Worm (Caenorhabditis elegans) whole organism, L2 larva: Measurements from ENCODE around the gene valv-1.

Experiments used
- C34F6.9 ChIP-seq: fragments of 150-350 bp; optimal IDR thresholded peaks from 2 replicates; lab custom pipeline; 2014; ENCODE audit warnings: missing biosample characterization, missing genetic modification characterization
- R02D3.7 ChIP-seq: fragments of 150-350 bp; optimal IDR thresholded peaks from 2 replicates; lab custom pipeline; 2014; ENCODE audit warnings: missing biosample characterization, missing genetic modification characterization
- Y55F3AM.14 ChIP-seq: fragments of 200-800 bp; sonication (Bioruptor generic); optimal IDR thresholded peaks from 2 replicates; lab custom pipeline; 2018; ENCODE audit warnings: mild to moderate bottlenecking, missing genetic modification characterization, missing compliant biosample characterization
- ZK546.5 ChIP-seq: sonication (generic microtip); optimal IDR thresholded peaks from 2 replicates; lab custom pipeline; 2017; ENCODE audit warnings: missing biosample characterization, missing genetic modification characterization
- alr-1 ChIP-seq: fragments of 150-350 bp; optimal IDR thresholded peaks from 2 replicates; lab custom pipeline; 2014; ENCODE audit warnings: missing biosample characterization, missing genetic modification characterization
- aly-2 ChIP-seq: fragments of 150-350 bp; optimal IDR thresholded peaks from 2 replicates; lab custom pipeline; 2014; ENCODE audit warnings: missing biosample characterization, missing genetic modification characterization
- ama-1 ChIP-seq: fragments of 150-350 bp; optimal IDR thresholded peaks from 2 replicates; lab custom pipeline; 2018; ENCODE audit warnings: inconsistent platforms
- blmp-1 ChIP-seq: sonication (generic microtip); optimal IDR thresholded peaks from 2 replicates; lab custom pipeline; 2017; ENCODE audit warnings: missing genetic modification characterization, mild to moderate bottlenecking, missing compliant biosample characterization, antibody characterized with exemption, moderate library complexity; ENCODE audit not compliant: insufficient read depth
- ceh-16 ChIP-seq: fragments of 150-350 bp; optimal IDR thresholded peaks from 2 replicates; lab custom pipeline; 2014; ENCODE audit warnings: missing biosample characterization, missing genetic modification characterization
- ceh-82 ChIP-seq: fragments of 150-350 bp; optimal IDR thresholded peaks from 2 replicates; lab custom pipeline; 2014; ENCODE audit warnings: missing biosample characterization, missing genetic modification characterization
- crh-2 ChIP-seq: sonication (generic microtip); optimal IDR thresholded peaks from 2 replicates; lab custom pipeline; 2017; ENCODE audit warnings: missing biosample characterization, missing genetic modification characterization
- egl-27 ChIP-seq: sonication (generic microtip); optimal IDR thresholded peaks from 3 replicates; lab custom pipeline; 2017; ENCODE audit warnings: missing biosample characterization, missing genetic modification reagents, missing genetic modification characterization
- elt-3 ChIP-seq: sonication (generic microtip); optimal IDR thresholded peaks from 2 replicates; lab custom pipeline; 2017; ENCODE audit warnings: missing biosample characterization, missing genetic modification characterization
- fos-1 ChIP-seq: fragments of 150-350 bp; optimal IDR thresholded peaks from 2 replicates; lab custom pipeline; 2014; ENCODE audit warnings: missing biosample characterization, missing genetic modification characterization
- lin-11 ChIP-seq: fragments of 150-350 bp; sonication (generic microtip); optimal IDR thresholded peaks from 2 replicates; lab custom pipeline; 2014; ENCODE audit warnings: missing biosample characterization, missing genetic modification characterization, inconsistent platforms, mixed read lengths
- lin-13 ChIP-seq: fragments of 150-350 bp; optimal IDR thresholded peaks from 2 replicates; lab custom pipeline; 2014; ENCODE audit warnings: missing biosample characterization, missing genetic modification reagents, missing genetic modification characterization
- lin-39 ChIP-seq: fragments of 150-350 bp; optimal IDR thresholded peaks from 2 replicates; lab custom pipeline; 2014; ENCODE audit warnings: missing biosample characterization, missing genetic modification reagents, missing genetic modification characterization
- lsy-2 ChIP-seq, 2 experiments: fragments of 150-350 bp in 1 of 2; sonication (generic microtip) in 1 of 2; optimal IDR thresholded peaks; 2 replicates each; lab custom pipeline; 2014 to 2017; ENCODE audit warnings: missing biosample characterization in 2 of 2, missing genetic modification characterization in 2 of 2
- mbf-1 ChIP-seq: sonication (generic microtip); optimal IDR thresholded peaks from 2 replicates; lab custom pipeline; 2017; ENCODE audit warnings: missing biosample characterization, missing genetic modification characterization
- mdl-1 ChIP-seq, 2 experiments: fragments of 150-350 bp in 1 of 2; sonication (generic microtip) in 1 of 2; optimal IDR thresholded peaks; 2 replicates each; lab custom pipeline; 2017; ENCODE audit warnings: missing biosample characterization in 2 of 2, missing genetic modification characterization in 2 of 2
- nhr-10 ChIP-seq: sonication (generic microtip); optimal IDR thresholded peaks from 2 replicates; lab custom pipeline; 2017; ENCODE audit warnings: missing biosample characterization, missing genetic modification characterization
- nhr-11 ChIP-seq: fragments of 150-350 bp; optimal IDR thresholded peaks from 2 replicates; lab custom pipeline; 2014; ENCODE audit warnings: missing biosample characterization, missing genetic modification characterization
- nhr-129 ChIP-seq: fragments of 150-350 bp; optimal IDR thresholded peaks from 2 replicates; lab custom pipeline; 2014; ENCODE audit warnings: missing biosample characterization, missing genetic modification characterization
- nhr-21 ChIP-seq: fragments of 150-350 bp; optimal IDR thresholded peaks from 2 replicates; lab custom pipeline; 2014; ENCODE audit warnings: missing biosample characterization, missing genetic modification characterization
- nhr-23 ChIP-seq: fragments of 150-350 bp; optimal IDR thresholded peaks from 2 replicates; lab custom pipeline; 2014; ENCODE audit warnings: missing biosample characterization, missing genetic modification reagents, missing genetic modification characterization
- nhr-25 ChIP-seq: fragments of 150-350 bp; sonication (generic microtip); optimal IDR thresholded peaks from 3 replicates; lab custom pipeline; 2014; ENCODE audit warnings: missing biosample characterization, missing genetic modification characterization
- nhr-6 ChIP-seq: fragments of 150-350 bp; optimal IDR thresholded peaks from 2 replicates; lab custom pipeline; 2014; ENCODE audit warnings: missing biosample characterization, missing genetic modification characterization
- nhr-77 ChIP-seq: fragments of 150-350 bp; optimal IDR thresholded peaks from 2 replicates; lab custom pipeline; 2014; ENCODE audit warnings: missing biosample characterization, missing genetic modification characterization
- peb-1 ChIP-seq: fragments of 150-350 bp; optimal IDR thresholded peaks from 2 replicates; lab custom pipeline; 2014; ENCODE audit warnings: missing biosample characterization, missing genetic modification characterization
- sem-4 ChIP-seq: fragments of 150-350 bp; optimal IDR thresholded peaks from 2 replicates; lab custom pipeline; 2014; ENCODE audit warnings: missing biosample characterization, missing genetic modification reagents, missing genetic modification characterization
- skn-1 ChIP-seq: sonication (generic microtip); optimal IDR thresholded peaks from 2 replicates; lab custom pipeline; 2017; ENCODE audit warnings: missing biosample characterization, missing genetic modification characterization
- sma-3 ChIP-seq: sonication (generic microtip); optimal IDR thresholded peaks from 2 replicates; lab custom pipeline; 2016; ENCODE audit warnings: missing genetic modification reagents, missing genetic modification characterization, missing compliant biosample characterization
- sma-9 ChIP-seq, 2 experiments: fragments of 150-350 bp in 1 of 2; sonication (generic microtip) in 1 of 2; optimal IDR thresholded peaks; 2 replicates each; lab custom pipeline; 2014 to 2016; ENCODE audit warnings: missing genetic modification characterization in 2 of 2, mild to moderate bottlenecking in 1 of 2, missing biosample characterization in 1 of 2, missing compliant biosample characterization in 1 of 2, missing genetic modification reagents in 1 of 2, moderate library complexity in 1 of 2
- unc-55 ChIP-seq: fragments of 150-350 bp; sonication (generic microtip); optimal IDR thresholded peaks from 3 replicates; lab custom pipeline; 2014; ENCODE audit warnings: missing biosample characterization, missing genetic modification reagents, missing genetic modification characterization
- unc-62 ChIP-seq: fragments of 150-350 bp; optimal IDR thresholded peaks from 2 replicates; lab custom pipeline; 2014; ENCODE audit warnings: missing biosample characterization, missing genetic modification reagents, missing genetic modification characterization
- zag-1 ChIP-seq: fragments of 150-350 bp; optimal IDR thresholded peaks from 2 replicates; lab custom pipeline; 2014; ENCODE audit warnings: missing biosample characterization, missing genetic modification characterization
- ztf-1 ChIP-seq: fragments of 200-800 bp; sonication (Bioruptor generic); conservative IDR thresholded peaks from 2 replicates; pipeline ENCODE4 v1.3.6; 2022; ENCODE audit warnings: missing genetic modification characterization, missing compliant biosample characterization
- ztf-11 ChIP-seq: sonication (generic microtip); optimal IDR thresholded peaks from 2 replicates; lab custom pipeline; 2017; ENCODE audit warnings: missing biosample characterization, missing genetic modification characterization
- ztf-4 ChIP-seq: fragments of 150-350 bp; optimal IDR thresholded peaks from 2 replicates; lab custom pipeline; 2014; ENCODE audit warnings: missing biosample characterization, missing genetic modification characterization

The valv-1 gene

DNA sequence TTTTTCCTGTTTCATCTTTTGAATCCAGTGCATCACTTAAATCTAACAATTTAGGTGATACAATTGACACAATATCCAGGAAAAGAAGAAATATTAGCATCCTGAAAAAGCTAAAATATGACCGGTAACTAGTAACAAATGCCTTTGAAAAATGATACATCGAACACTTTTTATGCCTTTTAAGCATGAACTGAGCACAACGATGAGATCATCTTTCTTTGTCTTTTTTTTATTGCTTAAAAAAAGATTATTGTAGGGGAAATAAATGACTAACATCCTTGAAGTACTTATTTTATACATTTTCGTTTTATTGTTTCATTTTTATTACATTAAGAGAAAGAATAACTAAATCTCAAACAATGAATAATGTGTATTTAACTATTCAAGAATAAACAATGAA lies 20.7 kb upstream of the valv-1 start, which contains the start of gene F13B6.3:
F13B6.3 (minus strand) TSS at position 101 of the 400 bp plus-strand sequence.
- TF ChIP-seq mbf-1, result no peak
- no peak for TF ChIP-seq elt-3 (tag; lab: Kevin White, UChicago)
- TF ChIP-seq, all 48 proteins: peak for 0

DNA sequence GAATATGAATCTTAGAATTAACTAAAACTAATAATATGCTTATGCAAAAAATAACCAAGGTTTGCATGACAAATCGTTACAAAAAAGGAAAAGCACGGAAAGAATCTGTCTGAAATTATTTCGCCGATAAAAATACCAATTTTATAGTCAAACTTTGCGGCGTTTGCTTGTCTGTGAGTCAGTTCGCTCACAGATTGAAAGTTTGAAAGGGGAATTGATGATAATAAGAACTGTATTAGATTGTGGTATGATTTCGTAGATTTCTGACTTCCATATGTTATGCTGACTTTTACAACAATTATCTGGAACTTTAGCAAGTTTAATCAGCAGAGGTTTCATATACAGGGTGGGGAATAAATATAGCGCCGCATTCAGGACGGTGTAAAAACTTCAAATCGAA lies 15.1 kb upstream of the valv-1 start, which contains the start of gene F13B6.2:
F13B6.2 (minus strand) TSS at position 101 of the 400 bp plus-strand sequence.
- TF ChIP-seq nhr-77 (tag; lab: Kevin White, UChicago) (no peak), peb-1 (tag; lab: Kevin White, UChicago) (no peak), ztf-11 (tag; lab: Kevin White, UChicago) (no peak), sma-3 (no peak), lin-13 (GFP tag; lab: Kevin White, UChicago) (no peak), nhr-11 (tag; lab: Kevin White, UChicago) (no peak), fos-1 (peak; percentile 34), zag-1 (no peak), nhr-21 (no peak)

DNA sequence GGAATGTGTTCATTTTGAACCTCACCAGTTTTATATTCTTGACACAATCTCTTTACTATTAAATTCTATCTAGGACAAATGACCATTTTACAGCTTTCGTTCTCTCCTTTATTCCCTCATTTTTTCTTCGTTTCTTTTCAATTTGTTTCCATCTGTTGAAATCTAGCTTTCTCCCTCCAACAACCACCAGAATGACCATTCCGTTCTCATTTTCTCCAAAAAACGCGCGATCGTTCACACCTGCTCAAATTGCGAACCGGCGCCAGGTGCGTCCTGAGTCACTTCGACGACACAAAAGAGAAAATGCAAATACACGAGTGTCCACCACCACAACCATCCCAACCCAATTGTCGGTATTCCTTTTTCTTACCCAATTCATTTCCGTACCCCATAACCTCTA lies 11.1 kb upstream of the valv-1 start, which contains the start of gene F13B6.1:
F13B6.1 (plus strand) TSS at position 301 of the 400 bp plus-strand sequence.
- TF ChIP-seq aly-2 (tag; lab: Kevin White, UChicago) (no peak), ztf-11 (tag; lab: Kevin White, UChicago) (no peak), nhr-6 (tag; lab: Kevin White, UChicago) (no peak), egl-27 (tag; lab: Kevin White, UChicago) (no peak), nhr-21 (no peak), lsy-2 (tag; optimal IDR thresholded peaks at IDR 0.05; lab: Kevin White, UChicago) (no peak), Y55F3AM.14 (GFP tag; lab: Kevin White, UChicago) (no peak), ceh-16 (no peak), elt-3 (tag; lab: Kevin White, UChicago) (no peak), ceh-82 (no peak), peb-1 (tag; lab: Kevin White, UChicago) (no peak), blmp-1 (tag; lab: Kevin White, UChicago) (no peak), sma-9 (GFP tag; optimal IDR thresholded peaks at IDR 0.05; lab: Kevin White, UChicago) (no peak), sma-9 (tag; optimal IDR thresholded peaks at IDR 0.05; lab: Kevin White, UChicago) (no peak)

DNA sequence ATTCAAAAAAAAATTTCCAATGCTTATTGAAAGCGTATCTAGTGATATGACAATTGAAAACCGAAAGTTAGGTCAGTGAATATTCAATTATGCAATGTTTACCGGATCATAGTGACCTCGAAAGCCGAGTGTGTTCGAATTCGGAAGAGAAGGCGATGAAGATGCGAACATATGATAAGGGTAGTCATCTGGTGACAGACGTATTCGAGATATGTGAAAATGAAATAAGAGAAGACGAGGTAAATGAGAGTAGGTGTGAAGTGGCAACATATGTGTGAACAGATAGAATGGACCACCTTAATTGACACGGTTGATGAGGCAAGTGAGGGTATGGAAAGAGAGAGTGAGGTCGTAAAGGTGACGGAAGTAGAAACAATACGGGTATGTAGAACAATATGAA lies 9.8 kb upstream of the valv-1 start:
- TF ChIP-seq lin-39 (tag; lab: Kevin White, UChicago) (no peak), sma-3 (no peak), sem-4 (no peak), nhr-11 (tag; lab: Kevin White, UChicago) (no peak), nhr-21 (no peak), nhr-25 (tag; lab: Kevin White, UChicago) (no peak)

DNA sequence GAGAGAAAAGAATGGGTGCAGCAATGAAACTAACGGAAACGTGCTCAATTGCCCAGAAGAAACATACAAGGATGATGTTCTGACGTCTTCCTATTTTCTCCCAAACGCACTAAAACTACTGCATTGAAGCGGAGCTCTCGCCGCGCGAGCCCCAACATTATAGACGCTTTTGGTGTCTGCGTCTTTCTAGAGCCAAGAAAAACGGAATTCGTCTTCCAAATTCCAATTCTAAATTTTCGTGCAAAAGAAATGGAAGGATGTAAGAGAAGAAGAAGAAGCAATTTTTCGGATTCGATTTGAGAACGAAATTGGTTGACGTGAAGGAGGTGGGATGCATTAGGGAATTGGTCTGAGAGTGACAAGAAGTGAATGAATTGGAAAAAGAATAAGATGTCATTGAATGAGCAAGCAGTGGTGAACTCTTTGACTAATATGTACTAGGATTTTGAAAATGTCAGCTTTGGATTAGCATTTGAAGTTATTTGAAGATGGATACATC lies 8.6 kb upstream of the valv-1 start:
- TF ChIP-seq ztf-1 (no peak), nhr-21 (no peak), aly-2 (tag; lab: Kevin White, UChicago) (no peak), ZK546.5 (no peak), lsy-2 (tag; optimal IDR thresholded peaks at IDR 0.05; lab: Kevin White, UChicago) (no peak), R02D3.7 (no peak), ztf-4 (tag; lab: Kevin White, UChicago) (no peak), fos-1 (no peak), blmp-1 (tag; lab: Kevin White, UChicago) (no peak), mbf-1 (no peak), peb-1 (tag; lab: Kevin White, UChicago) (no peak), nhr-129 (tag; lab: Kevin White, UChicago) (peak; percentile 15), sma-3 (no peak), ama-1 (lab: Kevin White, UChicago) (no peak), ceh-16 (no peak), lin-13 (GFP tag; lab: Kevin White, UChicago) (no peak), crh-2 (tag; lab: Kevin White, UChicago) (no peak), mdl-1 (tag; optimal IDR thresholded peaks at IDR 0.05; lab: Kevin White, UChicago) (no peak), zag-1 (no peak), alr-1 (no peak), nhr-23 (tag; lab: Kevin White, UChicago) (no peak), skn-1 (tag; lab: Kevin White, UChicago) (no peak), sma-9 (GFP tag; optimal IDR thresholded peaks at IDR 0.05; lab: Kevin White, UChicago) (peak; percentile 6), sma-9 (tag; optimal IDR thresholded peaks at IDR 0.05; lab: Kevin White, UChicago) (no peak), unc-62 (GFP tag; lab: Kevin White, UChicago) (no peak), unc-55 (GFP tag; lab: Kevin White, UChicago) (peak; percentile 69), lin-11 (tag; lab: Kevin White, UChicago) (no peak), C34F6.9 (no peak), sem-4 (peak; percentile 12), nhr-10 (tag; lab: Kevin White, UChicago) (no peak)
- TF ChIP-seq, all 48 proteins: peak for 4
